Fruit fly (Drosophila melanogaster): ENCODE results near the gene Cyp308a1.

Cyp308a1 gene

DNA sequence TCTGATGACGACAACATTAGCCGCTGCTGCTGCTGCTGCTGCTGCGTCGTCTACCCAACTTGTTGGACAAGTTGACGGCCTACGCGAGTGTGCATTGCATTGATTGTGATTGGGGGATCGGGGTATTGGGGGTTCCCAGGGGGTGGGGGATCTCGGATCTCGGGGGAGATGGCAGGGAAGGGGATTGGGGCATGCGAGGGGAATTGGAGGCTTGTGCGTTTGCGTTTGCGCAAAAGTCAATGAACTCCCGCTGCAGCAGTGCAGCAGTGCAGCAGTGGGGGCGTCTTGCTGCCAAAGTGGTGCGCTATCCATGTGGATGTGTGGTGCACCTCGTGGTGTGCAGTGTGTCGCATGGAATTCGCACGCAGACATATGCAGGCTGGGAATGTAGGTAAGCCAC is 32.9 kb upstream of the Cyp308a1 start:
- TF ChIP-seq dsf (GFP tag; optimal IDR thresholded peaks at IDR 0.05; ENCODE audit: borderline replicate concordance) (no peak), Abd-B (GFP tag; optimal IDR thresholded peaks at IDR 0.05) (no peak), dmrt93B (GFP tag; optimal IDR thresholded peaks at IDR 0.05) (no peak), rgr (GFP tag; optimal IDR thresholded peaks at IDR 0.05) (no peak), dl (GFP tag; optimal IDR thresholded peaks at IDR 0.05; ENCODE audit: insufficient read depth in 1 of 2, partially characterized antibody in 2 of 2) (no peak), sage (GFP tag; optimal IDR thresholded peaks at IDR 0.05) (no peak), Sp1 (GFP tag; optimal IDR thresholded peaks at IDR 0.05) (no peak)

dm6 chrX:18678876-18679275 is 30.8 kb upstream of the Cyp308a1 start:
- TF ChIP-seq jim (GFP tag; optimal IDR thresholded peaks at IDR 0.05) (no peak), pan (optimal IDR thresholded peaks at IDR 0.05) (no peak), br (GFP tag; optimal IDR thresholded peaks at IDR 0.05) (no peak), CrebA (GFP tag; optimal IDR thresholded peaks at IDR 0.05; ENCODE audit: borderline replicate concordance) (no peak), Hnf4 (GFP tag; optimal IDR thresholded peaks at IDR 0.05) (no peak), rgr (GFP tag; optimal IDR thresholded peaks at IDR 0.05) (no peak), Dfd (GFP tag; optimal IDR thresholded peaks at IDR 0.05) (no peak), Abd-B (GFP tag; optimal IDR thresholded peaks at IDR 0.05) (no peak), CG32264 (GFP tag; optimal IDR thresholded peaks at IDR 0.05) (no peak), Mio (GFP tag; optimal IDR thresholded peaks at IDR 0.05) (no peak), HLH106 (tag; optimal IDR thresholded peaks at IDR 0.05) (no peak), CG9705 (GFP tag; optimal IDR thresholded peaks at IDR 0.05) (no peak), dsf (GFP tag; optimal IDR thresholded peaks at IDR 0.05; ENCODE audit: borderline replicate concordance) (no peak), Myc (optimal IDR thresholded peaks at IDR 0.05) (no peak), tai (GFP tag; optimal IDR thresholded peaks at IDR 0.05) (no peak)

DNA sequence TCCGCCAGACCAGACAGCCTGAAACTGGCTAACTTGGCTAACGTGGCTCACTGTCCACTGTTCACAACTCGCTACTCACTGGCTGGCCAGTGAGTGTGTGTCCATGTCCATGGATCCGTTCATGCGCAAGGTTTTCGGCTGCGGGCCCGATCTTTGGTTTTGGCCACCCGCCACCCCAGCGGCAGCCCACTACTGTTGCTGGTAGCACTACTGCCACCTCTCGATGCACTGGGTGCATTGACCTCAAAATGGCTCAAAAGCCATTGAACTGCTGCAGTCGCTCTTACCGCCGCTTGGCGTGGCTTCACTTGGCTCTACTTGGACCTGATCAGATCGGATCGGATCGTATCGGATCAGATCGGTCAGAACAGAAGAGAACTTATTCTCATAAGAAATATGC is 28.3 kb upstream of the Cyp308a1 start:
- TF ChIP-seq usp (GFP tag; optimal IDR thresholded peaks at IDR 0.05), result no peak
- no peak for TF ChIP-seq Sp1 (GFP tag; optimal IDR thresholded peaks at IDR 0.05)
- no peak for TF ChIP-seq pan (optimal IDR thresholded peaks at IDR 0.05)
- no peak for TF ChIP-seq CG32264 (GFP tag; optimal IDR thresholded peaks at IDR 0.05)
- no peak for TF ChIP-seq Dif (GFP tag; optimal IDR thresholded peaks at IDR 0.05; ENCODE audit: partially characterized antibody)
- no peak for TF ChIP-seq lola (GFP tag; optimal IDR thresholded peaks at IDR 0.05)
- no peak for TF ChIP-seq HLH106 (tag; optimal IDR thresholded peaks at IDR 0.05)
- no peak for TF ChIP-seq dmrt93B (GFP tag; optimal IDR thresholded peaks at IDR 0.05)

DNA sequence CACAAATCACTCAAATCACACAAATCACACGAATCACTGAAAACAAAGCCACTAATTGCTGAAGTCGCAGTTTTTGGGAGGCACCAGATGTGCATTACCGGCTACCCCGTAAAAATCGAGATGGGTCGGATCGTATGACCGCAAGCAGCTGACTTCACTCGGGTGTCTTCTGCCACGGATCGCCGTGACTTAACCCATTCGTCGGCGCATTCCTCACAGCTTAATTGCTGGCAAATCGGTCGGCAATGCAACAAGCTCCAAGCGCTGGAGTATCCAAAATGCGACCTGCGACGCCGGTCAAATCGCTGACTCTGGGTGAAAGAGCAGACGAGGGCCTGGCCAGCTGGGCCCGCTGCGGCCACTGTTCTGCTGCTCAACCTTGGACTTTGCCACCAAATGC is 26.9 kb upstream of the Cyp308a1 start:
- no peak for TF ChIP-seq psq (GFP tag; optimal IDR thresholded peaks at IDR 0.05)
- no peak for TF ChIP-seq sage (GFP tag; optimal IDR thresholded peaks at IDR 0.05)
- TF ChIP-seq Sp1 (GFP tag; optimal IDR thresholded peaks at IDR 0.05), result no peak
- no peak for TF ChIP-seq Hr83 (GFP tag; optimal IDR thresholded peaks at IDR 0.05; ENCODE audit: poor library complexity, severe bottlenecking)
- TF ChIP-seq Hnf4 (GFP tag; optimal IDR thresholded peaks at IDR 0.05), result no peak
- TF ChIP-seq jim (GFP tag; optimal IDR thresholded peaks at IDR 0.05), result no peak
- TF ChIP-seq fru (GFP tag; optimal IDR thresholded peaks at IDR 0.05), result no peak
- no peak for TF ChIP-seq sv (GFP tag; optimal IDR thresholded peaks at IDR 0.05)
- TF ChIP-seq CG9705 (GFP tag; optimal IDR thresholded peaks at IDR 0.05), result no peak
- TF ChIP-seq OdsH (GFP tag; optimal IDR thresholded peaks at IDR 0.05), result no peak
- TF ChIP-seq Rel (GFP tag; optimal IDR thresholded peaks at IDR 0.05), result no peak
- TF ChIP-seq Rel (tag; optimal IDR thresholded peaks at IDR 0.05), result no peak
- TF ChIP-seq HLH106 (tag; optimal IDR thresholded peaks at IDR 0.05), result no peak
- TF ChIP-seq Vsx2 (GFP tag; optimal IDR thresholded peaks at IDR 0.05; ENCODE audit: partially characterized antibody), result no peak
- no peak for TF ChIP-seq tai (GFP tag; optimal IDR thresholded peaks at IDR 0.05)
- no peak for TF ChIP-seq foxo (GFP tag; optimal IDR thresholded peaks at IDR 0.05)

DNA sequence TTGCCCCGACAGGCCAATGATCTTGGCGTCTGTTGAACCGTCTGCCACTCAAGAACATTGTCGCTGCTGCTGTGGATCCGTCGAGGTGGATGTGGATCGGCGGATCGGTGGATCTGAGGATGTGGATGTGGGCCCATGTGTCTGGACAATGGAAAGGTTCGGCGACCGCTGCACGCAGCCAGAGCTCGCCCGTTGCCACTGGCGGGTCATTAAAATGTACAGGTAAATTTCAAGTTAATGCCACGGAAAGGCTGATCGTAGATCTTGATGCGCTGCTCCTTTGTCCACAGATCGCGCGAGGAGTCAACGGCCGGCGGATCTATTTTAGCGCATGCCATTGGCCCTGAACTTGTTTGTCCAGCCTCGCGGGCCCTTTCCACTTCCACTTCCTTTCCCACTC is 25.2 kb upstream of the Cyp308a1 start:
- TF ChIP-seq foxo (GFP tag; optimal IDR thresholded peaks at IDR 0.05), result no peak
- TF ChIP-seq usp (GFP tag; optimal IDR thresholded peaks at IDR 0.05), result no peak
- no peak for TF ChIP-seq Hr78 (GFP tag; optimal IDR thresholded peaks at IDR 0.05)
- no peak for TF ChIP-seq OdsH (GFP tag; optimal IDR thresholded peaks at IDR 0.05)
- no peak for TF ChIP-seq Abd-B (GFP tag; optimal IDR thresholded peaks at IDR 0.05)
- no peak for TF ChIP-seq Dif (GFP tag; optimal IDR thresholded peaks at IDR 0.05; ENCODE audit: partially characterized antibody)
- no peak for TF ChIP-seq Rel (GFP tag; optimal IDR thresholded peaks at IDR 0.05)
- no peak for TF ChIP-seq Rel (tag; optimal IDR thresholded peaks at IDR 0.05)
- TF ChIP-seq sv (GFP tag; optimal IDR thresholded peaks at IDR 0.05), result no peak

Data from whole organism, wandering third instar larva.